Worm (Caenorhabditis elegans): Measurements from ENCODE around the gene moma-1.

DNA sequence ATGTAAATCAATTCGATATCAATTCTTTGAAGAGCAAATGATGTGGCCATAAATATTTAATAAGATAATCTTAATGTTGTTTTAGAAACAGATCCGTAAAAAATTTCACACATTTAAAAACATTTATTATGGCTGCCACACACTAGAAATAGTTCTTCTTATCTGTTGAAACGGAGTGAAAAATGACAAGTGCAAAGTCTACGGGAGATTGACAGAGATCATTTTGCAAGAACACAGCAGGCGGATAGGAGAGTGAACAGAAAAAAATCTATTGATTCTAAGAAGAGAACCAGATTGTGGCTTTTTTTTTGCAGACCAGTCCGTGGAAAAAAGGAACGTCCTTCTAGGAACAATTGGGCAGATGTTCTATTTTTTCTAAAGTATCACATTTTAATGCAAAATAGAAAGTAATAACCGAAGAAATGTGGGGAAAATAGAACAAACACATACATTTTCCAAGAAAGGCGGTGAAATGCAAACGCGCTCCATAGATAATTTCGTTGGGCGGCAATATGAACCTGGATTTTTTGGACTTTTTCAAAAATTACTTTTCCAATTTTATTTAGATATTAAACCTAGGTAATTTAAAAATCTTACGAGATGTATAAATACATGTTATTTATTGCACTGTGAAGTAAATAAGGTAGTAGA is 49.5 kb upstream of the moma-1 start:
- TF ChIP-seq skn-1 (tag; optimal IDR thresholded peaks at IDR 0.05) (no peak), ztf-11 (tag; optimal IDR thresholded peaks at IDR 0.05) (no peak), nhr-28 (tag; optimal IDR thresholded peaks at IDR 0.05) (no peak), nhr-43 (tag; optimal IDR thresholded peaks at IDR 0.05; ENCODE audit: poor library complexity, severe bottlenecking) (no peak), ztf-4 (tag; optimal IDR thresholded peaks at IDR 0.05) (no peak), ZK546.5 (tag; optimal IDR thresholded peaks at IDR 0.05) (no peak), fos-1 (tag; optimal IDR thresholded peaks at IDR 0.05) (no peak), ceh-28 (tag; optimal IDR thresholded peaks at IDR 0.05) (no peak), mdl-1 (tag; optimal IDR thresholded peaks at IDR 0.05) (no peak), lin-39 (tag; optimal IDR thresholded peaks at IDR 0.05) (no peak)

Measured in whole organism, L3 larva.